Worm (Caenorhabditis elegans): ENCODE results near the gene otub-4.

- no peak for TF ChIP-seq him-1 (tag; optimal IDR thresholded peaks at IDR 0.05)
- TF ChIP-seq dao-5 (tag; optimal IDR thresholded peaks at IDR 0.05): no peak
- TF ChIP-seq W03F9.2 (tag; optimal IDR thresholded peaks at IDR 0.05): no peak
Measured at ce11 chrIV:3352019-3352418, 25.9 kb downstream of the otub-4 start.
